Worm (Caenorhabditis elegans): ENCODE results near the gene srx-29.

Gene srx-29

DNA sequence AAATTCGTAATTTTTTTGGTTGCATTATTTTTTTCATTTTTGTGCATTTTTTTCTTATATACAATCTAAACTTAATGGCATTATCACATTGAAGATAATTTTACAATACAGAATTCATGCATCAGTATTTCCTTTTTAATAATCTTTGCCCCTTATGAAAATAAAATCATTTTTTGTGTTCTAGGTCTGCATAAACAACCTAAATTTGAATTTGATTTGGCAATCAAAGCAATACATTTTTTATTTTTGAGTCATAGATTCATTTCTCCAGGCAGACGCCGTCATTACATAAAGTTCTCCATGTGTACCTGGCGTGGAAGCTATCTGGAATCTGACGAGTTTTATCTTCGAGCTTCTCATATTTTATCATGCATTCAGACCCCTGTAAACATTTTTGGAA lies 23.9 kb upstream of the srx-29 start, which contains the start of gene srh-140:
Gene srh-140, plus strand, starts transcription at position 301 of the 400 bp plus-strand sequence.
- TF ChIP-seq elt-4 (tag; optimal IDR thresholded peaks at IDR 0.05): no peak
- no peak for TF ChIP-seq ref-2 (tag; optimal IDR thresholded peaks at IDR 0.05)
- TF ChIP-seq mec-3 (tag; optimal IDR thresholded peaks at IDR 0.05; ENCODE audit: borderline replicate concordance): no peak

- TF ChIP-seq hlh-13 (GFP tag; optimal IDR thresholded peaks at IDR 0.05): no peak
- TF ChIP-seq rnt-1 (tag; optimal IDR thresholded peaks at IDR 0.05): no peak
- no peak for TF ChIP-seq ceh-9 (tag; optimal IDR thresholded peaks at IDR 0.05)
- TF ChIP-seq lin-11 (tag; optimal IDR thresholded peaks at IDR 0.05): no peak
- TF ChIP-seq ceh-6 (GFP tag; optimal IDR thresholded peaks at IDR 0.05): no peak
Measured at ce11 chrV:15721431-15721830, 23.4 kb upstream of the srx-29 start.

DNA sequence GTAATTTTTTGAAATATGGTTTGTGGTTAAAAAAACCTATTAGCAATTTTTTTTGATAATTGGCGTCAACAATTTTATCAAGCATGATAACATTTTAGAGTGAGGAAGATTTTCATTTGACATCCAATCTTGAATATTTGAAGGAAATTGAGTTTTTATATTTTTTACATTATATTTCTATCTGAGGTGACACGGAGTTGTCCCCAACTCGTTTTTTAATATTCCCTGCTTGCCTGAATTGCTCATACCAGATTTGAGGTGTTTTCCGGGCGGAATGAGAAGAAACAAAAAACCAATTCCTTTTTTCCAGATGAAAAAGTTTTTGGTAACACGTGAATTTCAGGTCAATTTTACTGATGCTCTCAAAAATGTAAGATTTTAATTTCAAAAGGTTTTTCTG lies 21.6 kb upstream of the srx-29 start, which contains the start of gene Y6E2A.7:
Gene Y6E2A.7, plus strand, starts transcription at position 301 of the 400 bp plus-strand sequence.
- TF ChIP-seq Y22D7AL.16 (tag; optimal IDR thresholded peaks at IDR 0.05): no peak
- TF ChIP-seq ceh-9 (tag; optimal IDR thresholded peaks at IDR 0.05): no peak
- no peak for TF ChIP-seq ceh-48 (tag; optimal IDR thresholded peaks at IDR 0.05)
- TF ChIP-seq hlh-6 (tag; optimal IDR thresholded peaks at IDR 0.05): no peak
- TF ChIP-seq pag-3 (tag; optimal IDR thresholded peaks at IDR 0.05; ENCODE audit: borderline replicate concordance): no peak
- TF ChIP-seq C08G9.2 (tag; optimal IDR thresholded peaks at IDR 0.05): no peak
- no peak for TF ChIP-seq nhr-11 (tag; optimal IDR thresholded peaks at IDR 0.05)
- no peak for TF ChIP-seq ets-4 (tag; optimal IDR thresholded peaks at IDR 0.05)
- no peak for TF ChIP-seq ceh-19 (GFP tag; optimal IDR thresholded peaks at IDR 0.05)
- no peak for TF ChIP-seq lin-11 (tag; optimal IDR thresholded peaks at IDR 0.05)
- no peak for TF ChIP-seq lim-6 (tag; optimal IDR thresholded peaks at IDR 0.05)
- TF ChIP-seq ceh-6 (GFP tag; optimal IDR thresholded peaks at IDR 0.05): no peak
- no peak for TF ChIP-seq pha-4 (tag; optimal IDR thresholded peaks at IDR 0.05)
- TF ChIP-seq unc-42 (tag; optimal IDR thresholded peaks at IDR 0.05): no peak
- TF ChIP-seq zip-5 (tag; optimal IDR thresholded peaks at IDR 0.05): no peak

ce11 chrV:15718562-15718961 lies 20.6 kb upstream of the srx-29 start, which contains the start of gene Y6E2A.5:
Y6E2A.5 (minus strand) TSS chrV:15718662.
- no peak for TF ChIP-seq ceh-14 (tag; optimal IDR thresholded peaks at IDR 0.05)
- no peak for TF ChIP-seq Y22D7AL.16 (tag; optimal IDR thresholded peaks at IDR 0.05)
- no peak for TF ChIP-seq eyg-1 (tag; optimal IDR thresholded peaks at IDR 0.05)
- no peak for TF ChIP-seq ceh-22 (tag; optimal IDR thresholded peaks at IDR 0.05)
- TF ChIP-seq pqm-1 (tag; optimal IDR thresholded peaks at IDR 0.05): no peak
- TF ChIP-seq elt-4 (tag; optimal IDR thresholded peaks at IDR 0.05): no peak
- TF ChIP-seq tbx-7 (tag; optimal IDR thresholded peaks at IDR 0.05): no peak
- TF ChIP-seq ref-2 (tag; optimal IDR thresholded peaks at IDR 0.05): no peak

ce11 chrV:15716679-15717078 lies 18.7 kb upstream of the srx-29 start, which contains the start of gene Y6E2A.4:
Y6E2A.4 (minus strand) TSS chrV:15716779.
- TF ChIP-seq K09A11.1 (tag; optimal IDR thresholded peaks at IDR 0.05; ENCODE audit: insufficient read depth) (no peak), ceh-19 (GFP tag; optimal IDR thresholded peaks at IDR 0.05) (no peak), ceh-45 (GFP tag; IDR thresholded peaks at IDR 0.05) (no peak), ceh-2 (tag; optimal IDR thresholded peaks at IDR 0.05) (no peak), che-1 (tag; optimal IDR thresholded peaks at IDR 0.05) (no peak), unc-86 (tag; optimal IDR thresholded peaks at IDR 0.05) (no peak), hlh-15 (tag; optimal IDR thresholded peaks at IDR 0.05) (no peak), Y22D7AL.16 (tag; optimal IDR thresholded peaks at IDR 0.05) (no peak), pha-2 (tag; optimal IDR thresholded peaks at IDR 0.05) (no peak), tbx-7 (tag; optimal IDR thresholded peaks at IDR 0.05) (no peak), pqm-1 (tag; optimal IDR thresholded peaks at IDR 0.05) (no peak), fkh-6 (tag; optimal IDR thresholded peaks at IDR 0.05) (no peak), gmeb-2 (tag; optimal IDR thresholded peaks at IDR 0.05) (no peak), pat-9 (tag; optimal IDR thresholded peaks at IDR 0.05) (no peak)
